Worm (Caenorhabditis elegans): ENCODE data around the gene puf-6.
A peak's percentile ranks its signal among the peaks of the same experiment; 100 is the strongest.

Gene puf-6

ce11 chrII:13073102-13073501 lies 29.9 kb upstream of the puf-6 start, which contains the start of gene F42G4.5 (continued):
- TF ChIP-seq snpc-1.2 (GFP tag; IDR thresholded peaks at IDR 0.05) (no peak), ceh-62 (tag; optimal IDR thresholded peaks at IDR 0.05) (no peak), spr-3 (GFP tag; optimal IDR thresholded peaks at IDR 0.05) (no peak), D1046.2 (GFP tag; IDR thresholded peaks at IDR 0.05) (no peak), lin-13 (GFP tag; optimal IDR thresholded peaks at IDR 0.05) (no peak), hlh-30 (tag; optimal IDR thresholded peaks at IDR 0.05; ENCODE audit: insufficient read depth) (peak; percentile 50), F44E2.7 (GFP tag; IDR thresholded peaks at IDR 0.05) (no peak), arid-1 (GFP tag; conservative IDR thresholded peaks at IDR 0.05) (no peak), dve-1 (tag; optimal IDR thresholded peaks at IDR 0.05; ENCODE audit: insufficient read depth) (peak; percentile 69), mdl-1 (tag; optimal IDR thresholded peaks at IDR 0.05) (peak in 1 of 2 experiments; percentile 17), nhr-111 (GFP tag; optimal IDR thresholded peaks at IDR 0.05) (no peak), nhr-102 (tag; optimal IDR thresholded peaks at IDR 0.05) (no peak), zip-2 (tag; optimal IDR thresholded peaks at IDR 0.05) (no peak), ceh-82 (tag; optimal IDR thresholded peaks at IDR 0.05) (no peak), ztf-11 (tag; optimal IDR thresholded peaks at IDR 0.05) (no peak), T20F7.1 (GFP tag; optimal IDR thresholded peaks at IDR 0.05) (no peak), skn-1 (tag; optimal IDR thresholded peaks at IDR 0.05) (no peak), nhr-41 (GFP tag; IDR thresholded peaks at IDR 0.05) (peak; percentile 98), lin-15B (tag; optimal IDR thresholded peaks at IDR 0.05) (no peak), zag-1 (tag; optimal IDR thresholded peaks at IDR 0.05) (no peak), F26F4.8 (GFP tag; conservative IDR thresholded peaks at IDR 0.05) (no peak), lin-29 (GFP tag; IDR thresholded peaks at IDR 0.05) (no peak), ceh-44 (GFP tag; IDR thresholded peaks at IDR 0.05) (no peak), attf-4 (tag; optimal IDR thresholded peaks at IDR 0.05) (no peak), nhr-42 (GFP tag; IDR thresholded peaks at IDR 0.05) (no peak), mdt-29 (GFP tag; IDR thresholded peaks at IDR 0.05) (no peak), lin-1 (GFP tag; IDR thresholded peaks at IDR 0.05) (no peak), ZK337.2 (GFP tag; IDR thresholded peaks at IDR 0.05) (no peak), unc-62 (GFP tag; optimal IDR thresholded peaks at IDR 0.05 in 1 of 2) (no peak), unc-62 (tag; optimal IDR thresholded peaks at IDR 0.05) (no peak), pha-4 (GFP tag; IDR thresholded peaks at IDR 0.05) (no peak), pha-4 (tag; optimal IDR thresholded peaks at IDR 0.05) (no peak), lin-38 (GFP tag; IDR thresholded peaks at IDR 0.05) (no peak), daf-16 (GFP tag; optimal IDR thresholded peaks at IDR 0.05) (no peak), daf-16 (tag; optimal IDR thresholded peaks at IDR 0.05) (peak; percentile 81), nhr-76 (tag; optimal IDR thresholded peaks at IDR 0.05) (no peak), saeg-2 (GFP tag; IDR thresholded peaks at IDR 0.05) (no peak), sdz-12 (GFP tag; optimal IDR thresholded peaks at IDR 0.05) (no peak), ama-1 (optimal IDR thresholded peaks at IDR 0.05) (no peak), hlh-11 (tag; optimal IDR thresholded peaks at IDR 0.05) (peak; percentile 88), lsy-2 (tag; optimal IDR thresholded peaks at IDR 0.05) (no peak), spr-1 (tag; optimal IDR thresholded peaks at IDR 0.05) (no peak), Y5F2A.4 (GFP tag; optimal IDR thresholded peaks at IDR 0.05) (no peak), ztf-7 (tag; optimal IDR thresholded peaks at IDR 0.05) (no peak), dmd-9 (GFP tag; IDR thresholded peaks at IDR 0.05) (no peak), nhr-48 (tag; optimal IDR thresholded peaks at IDR 0.05) (peak; percentile 30), duxl-1 (tag; optimal IDR thresholded peaks at IDR 0.05; ENCODE audit: poor library complexity) (no peak)

Data from whole organism, L4 larva.